Fruit fly (Drosophila melanogaster): ENCODE data around the gene CG14434.
A peak's percentile ranks its signal among the peaks of the same experiment; 100 is the strongest.

Gene CG14434

DNA sequence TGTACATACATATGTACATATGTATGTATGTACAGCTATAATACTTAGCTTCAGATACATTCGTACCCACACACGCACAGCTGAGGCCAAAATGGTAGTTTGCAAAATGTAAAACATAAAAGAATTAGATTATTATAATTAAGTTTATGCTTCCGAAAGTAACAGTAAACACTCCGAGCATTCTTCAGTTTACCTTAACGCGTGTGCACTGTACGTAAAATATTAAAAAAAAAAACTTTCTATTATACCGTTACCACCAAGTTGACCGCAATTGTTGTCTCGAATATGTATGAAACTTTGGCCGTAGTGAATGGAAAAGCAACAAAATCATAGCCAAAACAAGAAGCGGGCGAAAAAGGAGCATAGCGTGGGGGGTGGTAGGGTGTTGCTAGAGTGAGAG lies 12.4 kb downstream of the CG14434 start (continued):
- TF ChIP-seq Rfx (GFP tag; IDR thresholded peaks at IDR 0.05) (peak; percentile 79), klu (GFP tag; IDR thresholded peaks at IDR 0.05) (peak; percentile 35; the same call in 1 of the 2 replicates), CG6175 (GFP tag; IDR thresholded peaks at IDR 0.05) (0 out of 3 replicates have a peak, but pooled peaks have one; percentile 28), Dek (tag; optimal IDR thresholded peaks at IDR 0.05) (peak; percentile 77), CG8359 (GFP tag; optimal IDR thresholded peaks at IDR 0.05; ENCODE audit: borderline replicate concordance) (peak; percentile 40), CG10543 (GFP tag; optimal IDR thresholded peaks at IDR 0.05) (peak; percentile 43), CG34376 (GFP tag; optimal IDR thresholded peaks at IDR 0.05) (no peak), CG3407 (GFP tag; optimal IDR thresholded peaks at IDR 0.05) (peak; percentile 69), zfh2 (GFP tag; optimal IDR thresholded peaks at IDR 0.05) (peak; percentile 43), NFAT (GFP tag; IDR thresholded peaks at IDR 0.05) (peak; percentile 43; the same call in 1 of the 2 replicates), nerfin-1 (tag; optimal IDR thresholded peaks at IDR 0.05) (peak; percentile 66), bsh (GFP tag; optimal IDR thresholded peaks at IDR 0.05) (peak; percentile 56 to 87), HLH3B (GFP tag; IDR thresholded peaks at IDR 0.05) (peak; percentile 81), CG15696 (tag; optimal IDR thresholded peaks at IDR 0.05) (peak; percentile 13), Blimp-1 (GFP tag; optimal IDR thresholded peaks at IDR 0.05) (peak; percentile 85), Jarid2 (GFP tag; optimal IDR thresholded peaks at IDR 0.05) (peak; percentile 48), CG11456 (GFP tag; IDR thresholded peaks at IDR 0.05) (peak; percentile 78), cad (GFP tag; optimal IDR thresholded peaks at IDR 0.05) (no peak), Dad (GFP tag; optimal IDR thresholded peaks at IDR 0.05) (peak; percentile 65), H15 (GFP tag; IDR thresholded peaks at IDR 0.05) (peak; percentile 81), CG2116 (GFP tag; optimal IDR thresholded peaks at IDR 0.05) (peak; percentile 46), al (GFP tag; IDR thresholded peaks at IDR 0.05) (peak; percentile 64), sim (GFP tag; IDR thresholded peaks at IDR 0.05) (0 out of 2 replicates have a peak, but pooled peaks have one; percentile 37), Usf (GFP tag; optimal IDR thresholded peaks at IDR 0.05) (peak; percentile 29), CG14014 (GFP tag; IDR thresholded peaks at IDR 0.05) (peak; percentile 62; the same call in 1 of the 2 replicates), CG3995 (GFP tag; optimal IDR thresholded peaks at IDR 0.05) (peak; percentile 31), vvl (GFP tag; IDR thresholded peaks at IDR 0.05) (peak; percentile 91), Meics (GFP tag; optimal IDR thresholded peaks at IDR 0.05) (peak; percentile 87), gcm2 (GFP tag; optimal IDR thresholded peaks at IDR 0.05) (peak; percentile 58), Atf6 (GFP tag; IDR thresholded peaks at IDR 0.05) (peak; percentile 90), CG18764 (GFP tag; optimal IDR thresholded peaks at IDR 0.05) (peak; percentile 56), CG11247 (GFP tag; IDR thresholded peaks at IDR 0.05) (peak; percentile 76), CG13424 (tag; optimal IDR thresholded peaks at IDR 0.05) (peak; percentile 76), zen2 (GFP tag; IDR thresholded peaks at IDR 0.05; ENCODE audit: partially characterized antibody) (no peak), NK7.1 (GFP tag; optimal IDR thresholded peaks at IDR 0.05) (peak; percentile 19), CG6854 (GFP tag; optimal IDR thresholded peaks at IDR 0.05) (peak; percentile 62), Oli (tag; optimal IDR thresholded peaks at IDR 0.05) (peak; percentile 86), Sox100B (GFP tag; optimal IDR thresholded peaks at IDR 0.05) (peak; percentile 80), CG9797 (GFP tag; optimal IDR thresholded peaks at IDR 0.05) (no peak), CG4820 (GFP tag; optimal IDR thresholded peaks at IDR 0.05) (peak; percentile 83), Tbp (GFP tag; optimal IDR thresholded peaks at IDR 0.05) (no peak), gt (GFP tag; IDR thresholded peaks at IDR 0.05) (no peak), Six4 (GFP tag; optimal IDR thresholded peaks at IDR 0.05) (peak; percentile 60), lov (optimal IDR thresholded peaks at IDR 0.05) (no peak), lov (GFP tag; IDR thresholded peaks at IDR 0.05) (peak; percentile 63; the same call in 2 of the 3 replicates), CG4328 (GFP tag; optimal IDR thresholded peaks at IDR 0.05) (no peak), BtbVII (GFP tag; optimal IDR thresholded peaks at IDR 0.05) (peak; percentile 85), fd64A (GFP tag; optimal IDR thresholded peaks at IDR 0.05) (no peak), CG10267 (tag; optimal IDR thresholded peaks at IDR 0.05) (peak; percentile 75), nerfin-2 (GFP tag; IDR thresholded peaks at IDR 0.05; ENCODE audit: partially characterized antibody) (no peak), CG2889 (GFP tag; IDR thresholded peaks at IDR 0.05) (peak; percentile 72; the same call in 2 of the 3 replicates)
